Worm (Caenorhabditis elegans) whole organism, L1 larva: ENCODE data around the gene srt-59.
A peak's percentile ranks its signal among the peaks of the same experiment; 100 is the strongest.

Experiments used
- F16B12.6 ChIP-seq: fragments of 150-350 bp; optimal IDR thresholded peaks from 2 replicates; lab custom pipeline; 2014; ENCODE audit warnings: missing biosample characterization, missing genetic modification characterization
- Y116A8C.19 ChIP-seq: sonication (generic microtip); optimal IDR thresholded peaks from 2 replicates; lab custom pipeline; 2016; ENCODE audit warnings: missing compliant biosample characterization, missing genetic modification characterization, borderline replicate concordance
- alr-1 ChIP-seq: fragments of 200-800 bp; sonication (Bioruptor generic); optimal IDR thresholded peaks from 2 replicates; lab custom pipeline; 2018; ENCODE audit warnings: borderline replicate concordance, mild to moderate bottlenecking, missing genetic modification characterization, missing compliant biosample characterization
- aly-2 ChIP-seq: fragments of 150-350 bp; optimal IDR thresholded peaks from 2 replicates; lab custom pipeline; 2014; ENCODE audit warnings: missing biosample characterization, missing genetic modification characterization
- blmp-1 ChIP-seq: fragments of 150-350 bp; optimal IDR thresholded peaks from 2 replicates; lab custom pipeline; 2014; ENCODE audit warnings: missing biosample characterization, missing genetic modification characterization
- ceh-63 ChIP-seq: fragments of 200-800 bp; sonication (Bioruptor generic); optimal IDR thresholded peaks from 2 replicates; lab custom pipeline; 2018; ENCODE audit warnings: mild to moderate bottlenecking, missing genetic modification characterization, missing compliant biosample characterization
- ceh-90 ChIP-seq: sonication (generic microtip); optimal IDR thresholded peaks from 2 replicates; lab custom pipeline; 2016; ENCODE audit warnings: missing genetic modification characterization, missing compliant biosample characterization
- ces-1 ChIP-seq: fragments of 150-350 bp; optimal IDR thresholded peaks from 2 replicates; lab custom pipeline; 2014; ENCODE audit warnings: missing biosample characterization, missing genetic modification reagents, missing genetic modification characterization
- dpl-1 ChIP-seq, 3 experiments: fragments of 150-350 bp in 2 of 3; sonication (generic microtip) in 1 of 3; optimal IDR thresholded peaks; 2 replicates each; lab custom pipeline; 2014 to 2017; ENCODE audit warnings: missing biosample characterization in 3 of 3, missing genetic modification characterization in 3 of 3, missing genetic modification reagents in 3 of 3
- dsc-1 ChIP-seq: sonication (generic microtip); optimal IDR thresholded peaks from 2 replicates; lab custom pipeline; 2016; ENCODE audit warnings: mild to moderate bottlenecking, missing genetic modification characterization, missing compliant biosample characterization
- efl-1 ChIP-seq, 4 experiments: fragments of 150-350 bp; optimal IDR thresholded peaks in 3 of 4; peaks in 1 of 4; 1 replicate in 1 of 4; 2 replicates in 3 of 4; lab custom pipeline; 2014; ENCODE audit warnings: missing biosample characterization in 2 of 4, missing genetic modification characterization in 2 of 4, missing genetic modification reagents in 2 of 4
- egl-13 ChIP-seq: sonication (generic microtip); optimal IDR thresholded peaks from 2 replicates; lab custom pipeline; 2016; ENCODE audit warnings: missing genotype, missing genetic modification reagents, missing genetic modification characterization, missing compliant biosample characterization
- egl-27 ChIP-seq, 2 experiments: fragments of 150-350 bp in 1 of 2; sonication (generic microtip); optimal IDR thresholded peaks; 3 replicates each; lab custom pipeline; 2017 to 2018; ENCODE audit warnings: missing biosample characterization in 2 of 2, missing genetic modification characterization in 2 of 2, missing genetic modification reagents in 2 of 2
- elt-3 ChIP-seq, 6 experiments: fragments of 150-350 bp in 1 of 6; sonication (generic microtip); optimal IDR thresholded peaks; 2 replicates each; lab custom pipeline; 2017 to 2018; ENCODE audit warnings: missing biosample characterization in 6 of 6, missing genetic modification characterization in 6 of 6, inconsistent platforms in 1 of 6
- fkh-4 ChIP-seq: sonication (generic microtip); optimal IDR thresholded peaks from 2 replicates; lab custom pipeline; 2016; ENCODE audit warnings: missing compliant biosample characterization, missing genetic modification characterization, borderline replicate concordance
- fos-1 ChIP-seq: fragments of 150-350 bp; optimal IDR thresholded peaks from 2 replicates; lab custom pipeline; 2014; ENCODE audit warnings: missing biosample characterization, missing genetic modification characterization
- irx-1 ChIP-seq: sonication (generic microtip); optimal IDR thresholded peaks from 2 replicates; lab custom pipeline; 2016; ENCODE audit warnings: missing genetic modification characterization, missing compliant biosample characterization
- isw-1 ChIP-seq: fragments of 200-800 bp; sonication (Bioruptor generic); IDR thresholded peaks from 2 replicates; pipeline ENCODE4 v1.3.6; 2022; ENCODE audit warnings: missing genetic modification characterization, missing compliant biosample characterization
- jun-1 ChIP-seq: fragments of 150-350 bp; optimal IDR thresholded peaks from 2 replicates; lab custom pipeline; 2014; ENCODE audit warnings: missing biosample characterization, missing genetic modification reagents, missing genetic modification characterization
- lin-15B ChIP-seq: fragments of 150-350 bp; sonication (generic microtip); optimal IDR thresholded peaks from 3 replicates; lab custom pipeline; 2014; ENCODE audit warnings: missing biosample characterization, missing genetic modification characterization
- lin-39 ChIP-seq: fragments of 150-350 bp; optimal IDR thresholded peaks from 2 replicates; lab custom pipeline; 2014; ENCODE audit warnings: missing biosample characterization, missing genetic modification reagents, missing genetic modification characterization
- lir-3 ChIP-seq: sonication (generic microtip); optimal IDR thresholded peaks from 2 replicates; lab custom pipeline; 2016; ENCODE audit warnings: mild to moderate bottlenecking, missing genetic modification characterization, moderate library complexity, missing compliant biosample characterization; ENCODE audit not compliant: poor library complexity
- mab-9 ChIP-seq: fragments of 200-800 bp; sonication (Bioruptor generic); IDR thresholded peaks from 2 replicates; pipeline ENCODE4 v1.3.6; 2022; ENCODE audit warnings: missing genetic modification reagents, missing genetic modification characterization, missing compliant biosample characterization
- mdl-1 ChIP-seq, 2 experiments: fragments of 150-350 bp; optimal IDR thresholded peaks; 2 replicates each; lab custom pipeline; 2014 to 2017; ENCODE audit warnings: missing biosample characterization in 2 of 2, missing genetic modification characterization in 2 of 2, inconsistent platforms in 1 of 2
- mef-2 ChIP-seq: fragments of 150-350 bp; optimal IDR thresholded peaks from 2 replicates; lab custom pipeline; 2014; ENCODE audit warnings: missing biosample characterization, missing genetic modification characterization
- nhr-28 ChIP-seq: fragments of 150-350 bp; optimal IDR thresholded peaks from 2 replicates; lab custom pipeline; 2014; ENCODE audit warnings: missing biosample characterization, missing genetic modification characterization
- nhr-71 ChIP-seq: sonication (generic microtip); optimal IDR thresholded peaks from 2 replicates; lab custom pipeline; 2016; ENCODE audit warnings: mild to moderate bottlenecking, missing genetic modification characterization, moderate library complexity, missing compliant biosample characterization
- nhr-84 ChIP-seq: sonication (generic microtip); optimal IDR thresholded peaks from 2 replicates; lab custom pipeline; 2017; ENCODE audit warnings: missing biosample characterization, missing genetic modification characterization
- nhr-85 ChIP-seq: sonication (generic microtip); peaks from one replicate; lab custom pipeline; 2016; ENCODE audit warnings: missing genetic modification characterization, inconsistent platforms, missing compliant biosample characterization
- nhr-90 ChIP-seq: sonication (generic microtip); optimal IDR thresholded peaks from 2 replicates; lab custom pipeline; 2016; ENCODE audit warnings: mild to moderate bottlenecking, missing genetic modification characterization, missing compliant biosample characterization; ENCODE audit not compliant: poor library complexity
- pag-3 ChIP-seq: sonication (generic microtip); optimal IDR thresholded peaks from 2 replicates; lab custom pipeline; 2017; ENCODE audit warnings: missing genetic modification characterization, mild to moderate bottlenecking, missing compliant biosample characterization, antibody characterized with exemption, borderline replicate concordance; ENCODE audit not compliant: insufficient read depth
- snpc-4 ChIP-seq: fragments of 150-350 bp; optimal IDR thresholded peaks from 2 replicates; lab custom pipeline; 2014; ENCODE audit warnings: missing biosample characterization, missing genetic modification characterization
- snu-23 ChIP-seq: sonication (generic microtip); optimal IDR thresholded peaks from 2 replicates; lab custom pipeline; 2016; ENCODE audit warnings: missing genetic modification characterization, missing compliant biosample characterization
- sptf-1 ChIP-seq: fragments of 150-350 bp; optimal IDR thresholded peaks from 2 replicates; lab custom pipeline; 2014; ENCODE audit warnings: missing biosample characterization, missing genetic modification characterization
- unc-130 ChIP-seq: fragments of 150-350 bp; optimal IDR thresholded peaks from 2 replicates; lab custom pipeline; 2017; ENCODE audit warnings: missing biosample characterization, missing genetic modification characterization, inconsistent platforms
- unc-30 ChIP-seq: sonication (generic microtip); optimal IDR thresholded peaks from 2 replicates; lab custom pipeline; 2017; ENCODE audit warnings: missing biosample characterization, missing genetic modification characterization
- unc-62 ChIP-seq: fragments of 150-350 bp; optimal IDR thresholded peaks from 2 replicates; lab custom pipeline; 2014; ENCODE audit warnings: missing biosample characterization, missing genetic modification reagents, missing genetic modification characterization
- unc-98 ChIP-seq: fragments of 200-800 bp; sonication (Bioruptor generic); IDR thresholded peaks from 2 replicates; pipeline ENCODE4 v1.3.6; 2022; ENCODE audit warnings: missing genetic modification characterization, missing compliant biosample characterization
- vab-15 ChIP-seq: sonication (generic microtip); optimal IDR thresholded peaks from 2 replicates; lab custom pipeline; 2017; ENCODE audit warnings: missing genotype, mild to moderate bottlenecking, missing genetic modification characterization, missing compliant biosample characterization
- zag-1 ChIP-seq: fragments of 150-350 bp; optimal IDR thresholded peaks from 2 replicates; lab custom pipeline; 2014; ENCODE audit warnings: missing biosample characterization, missing genetic modification characterization
- zip-4 ChIP-seq: fragments of 200-800 bp; sonication (Bioruptor generic); optimal IDR thresholded peaks from 2 replicates; lab custom pipeline; 2018; ENCODE audit warnings: mild to moderate bottlenecking, missing genetic modification characterization, moderate library complexity, missing compliant biosample characterization
- ztf-11 ChIP-seq, 2 experiments: sonication (generic microtip); optimal IDR thresholded peaks; 2 replicates each; lab custom pipeline; 2016 to 2017; ENCODE audit warnings: missing genetic modification characterization in 2 of 2, missing biosample characterization in 1 of 2, missing compliant biosample characterization in 1 of 2

srt-59 gene

ce11 chrIV:620324-620723 is 18.8 kb upstream of the srt-59 start (continued):
- TF ChIP-seq lir-3 (no peak), fkh-4 (tag; lab: Kevin White, UChicago) (no peak), unc-98 (GFP tag; lab: Robert Waterston, UW) (no peak), nhr-71 (tag; lab: Kevin White, UChicago) (peak; percentile 66), unc-62 (GFP tag; lab: Kevin White, UChicago) (no peak), mdl-1 (tag; optimal IDR thresholded peaks at IDR 0.05; lab: Kevin White, UChicago) (peak in 1 of 2 experiments; percentile 39), irx-1 (tag; lab: Kevin White, UChicago) (peak; percentile 11), F16B12.6 (tag; lab: Kevin White, UChicago) (peak; percentile 2), nhr-85 (peak; percentile 58), lin-39 (tag; lab: Kevin White, UChicago) (no peak), dsc-1 (tag; lab: Kevin White, UChicago) (peak; percentile 48), nhr-28 (no peak), sptf-1 (tag; lab: Kevin White, UChicago) (no peak), zag-1 (tag; lab: Kevin White, UChicago) (no peak), isw-1 (GFP tag; lab: Robert Waterston, UW) (peak; percentile 17), ces-1 (GFP tag; lab: Kevin White, UChicago) (no peak), mef-2 (tag; lab: Kevin White, UChicago) (no peak), ztf-11 (tag; optimal IDR thresholded peaks at IDR 0.05; lab: Kevin White, UChicago) (no peak), snu-23 (GFP tag; lab: Kevin White, UChicago) (peak; percentile 72), Y116A8C.19 (no peak), dpl-1 (GFP tag; optimal IDR thresholded peaks at IDR 0.05; lab: Kevin White, UChicago) (peak; percentile 3 to 53 (median 38)), blmp-1 (tag; lab: Kevin White, UChicago) (no peak), fos-1 (peak; percentile 42), aly-2 (tag; lab: Kevin White, UChicago) (peak; percentile 48), egl-13 (tag; lab: Kevin White, UChicago) (no peak), alr-1 (tag; lab: Kevin White, UChicago) (no peak), snpc-4 (tag; lab: Kevin White, UChicago) (peak; percentile 27), nhr-90 (tag; lab: Kevin White, UChicago) (peak; percentile 24), unc-30 (tag; lab: Kevin White, UChicago) (no peak), elt-3 (tag; optimal IDR thresholded peaks at IDR 0.05; lab: Kevin White, UChicago) (peak in 1 of 6 experiments; percentile 12), egl-27 (tag; optimal IDR thresholded peaks at IDR 0.05; lab: Kevin White, UChicago) (no peak), pag-3 (tag; lab: Kevin White, UChicago) (no peak), lin-15B (tag; lab: Kevin White, UChicago) (no peak), nhr-84 (tag; lab: Kevin White, UChicago) (no peak), ceh-63 (GFP tag; lab: Kevin White, UChicago) (no peak), unc-130 (tag; lab: Kevin White, UChicago) (peak; percentile 24), zip-4 (GFP tag; lab: Kevin White, UChicago) (no peak), efl-1 (optimal IDR thresholded peaks at IDR 0.05; lab: Kevin White, UChicago) (peak; percentile 33 to 55), efl-1 (GFP tag; optimal IDR thresholded peaks at IDR 0.05 in 1 of 2; lab: Kevin White, UChicago) (peak; percentile 44 to 96), jun-1 (peak; percentile 51), ceh-90 (no peak), vab-15 (tag; lab: Kevin White, UChicago) (no peak)

ce11 chrIV:619766-620165 is 18.3 kb upstream of the srt-59 start:
- TF ChIP-seq mab-9 (GFP tag; lab: Robert Waterston, UW) = 0 out of 2 replicates have a peak, but pooled peaks have one; percentile 29
- TF ChIP-seq nhr-84 (tag; lab: Kevin White, UChicago) = no peak
- no peak for TF ChIP-seq efl-1 (optimal IDR thresholded peaks at IDR 0.05; lab: Kevin White, UChicago)
- peak in 1 of 2 experiments; percentile 62 for TF ChIP-seq efl-1 (GFP tag; optimal IDR thresholded peaks at IDR 0.05 in 1 of 2; lab: Kevin White, UChicago)
- TF ChIP-seq, all 84 proteins: peak for 2
